Worm (Caenorhabditis elegans) whole organism, young adult: ENCODE data around the gene srh-154.
"Not testable (repeated sequence)": the region's sequence is repeated elsewhere in the genome, so short reads cannot be mapped to it uniquely, and the experiment has no call there.

ENCODE experiments used
- ama-1 ChIP-seq, 3 experiments: fragments of 150-350 bp in 1 of 3; sonication (generic microtip) in 2 of 3; optimal IDR thresholded peaks; 2 replicates each; lab custom pipeline; 2014 to 2018; ENCODE audit warnings: missing biosample characterization in 2 of 3, missing genetic modification characterization in 2 of 3, missing genetic modification reagents in 2 of 3
- ceh-27 ChIP-seq: fragments of 200-800 bp; sonication (Bioruptor generic); optimal IDR thresholded peaks from 2 replicates; lab custom pipeline; 2018; ENCODE audit warnings: mild to moderate bottlenecking, missing genetic modification characterization, moderate library complexity, missing compliant biosample characterization
- chd-7 ChIP-seq: sonication (generic microtip); optimal IDR thresholded peaks from 2 replicates; lab custom pipeline; 2016; ENCODE audit warnings: mild to moderate bottlenecking, missing genetic modification characterization, moderate library complexity, missing compliant biosample characterization
- madf-10 ChIP-seq: sonication (generic microtip); optimal IDR thresholded peaks from 2 replicates; lab custom pipeline; 2016; ENCODE audit warnings: mild to moderate bottlenecking, missing genetic modification characterization, missing compliant biosample characterization
- pha-4 ChIP-seq: fragments of 150-350 bp; sonication (generic microtip); optimal IDR thresholded peaks from 2 replicates; lab custom pipeline; 2014; ENCODE audit warnings: missing biosample characterization, missing genetic modification reagents, missing genetic modification characterization
- rpc-1 ChIP-seq, 2 experiments: fragments of 150-350 bp in 1 of 2; sonication (generic microtip) in 1 of 2; optimal IDR thresholded peaks; 2 replicates each; lab custom pipeline; 2014 to 2018; ENCODE audit warnings: missing biosample characterization in 1 of 2, missing genetic modification characterization in 1 of 2, missing genetic modification reagents in 1 of 2, missing genotype in 1 of 2
- unc-130 ChIP-seq: sonication (generic microtip); optimal IDR thresholded peaks from 2 replicates; lab custom pipeline; 2016; ENCODE audit warnings: missing genetic modification reagents, missing genetic modification characterization, missing compliant biosample characterization

DNA sequence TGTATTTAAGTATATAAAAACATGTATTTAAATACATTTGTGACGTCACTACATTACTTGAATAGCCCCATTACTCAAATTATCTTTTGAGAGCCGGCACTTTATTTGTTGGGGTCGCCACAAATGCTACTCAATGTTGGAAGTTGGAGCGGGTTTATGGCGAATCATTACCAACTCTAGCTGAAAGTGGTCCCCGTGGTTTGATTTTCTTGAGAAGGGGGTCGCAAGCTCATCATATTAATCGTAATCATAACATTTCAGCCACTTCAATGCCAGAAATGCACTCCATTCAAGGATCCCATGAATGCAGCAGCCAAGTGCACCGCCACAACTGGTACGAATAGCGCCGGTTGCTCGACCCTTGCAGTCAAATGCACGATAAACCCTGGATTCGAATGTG is 24.8 kb downstream of the srh-154 start, which contains the start of gene F20E11.7:
- TF ChIP-seq pha-4 (tag; lab: Kevin White, UChicago); rpc-1 (optimal IDR thresholded peaks at IDR 0.05; lab: Kevin White, UChicago); rpc-1 (tag; optimal IDR thresholded peaks at IDR 0.05; lab: Kevin White, UChicago); ama-1 (optimal IDR thresholded peaks at IDR 0.05; lab: Kevin White, UChicago); ama-1 (GFP tag; optimal IDR thresholded peaks at IDR 0.05; lab: Kevin White, UChicago); chd-7; unc-130; ceh-27 (GFP tag; lab: Kevin White, UChicago); madf-10: not testable (repeated sequence)
